Fruit fly (Drosophila melanogaster): Measurements from ENCODE around the gene PGAP5.

The PGAP5 gene

DNA sequence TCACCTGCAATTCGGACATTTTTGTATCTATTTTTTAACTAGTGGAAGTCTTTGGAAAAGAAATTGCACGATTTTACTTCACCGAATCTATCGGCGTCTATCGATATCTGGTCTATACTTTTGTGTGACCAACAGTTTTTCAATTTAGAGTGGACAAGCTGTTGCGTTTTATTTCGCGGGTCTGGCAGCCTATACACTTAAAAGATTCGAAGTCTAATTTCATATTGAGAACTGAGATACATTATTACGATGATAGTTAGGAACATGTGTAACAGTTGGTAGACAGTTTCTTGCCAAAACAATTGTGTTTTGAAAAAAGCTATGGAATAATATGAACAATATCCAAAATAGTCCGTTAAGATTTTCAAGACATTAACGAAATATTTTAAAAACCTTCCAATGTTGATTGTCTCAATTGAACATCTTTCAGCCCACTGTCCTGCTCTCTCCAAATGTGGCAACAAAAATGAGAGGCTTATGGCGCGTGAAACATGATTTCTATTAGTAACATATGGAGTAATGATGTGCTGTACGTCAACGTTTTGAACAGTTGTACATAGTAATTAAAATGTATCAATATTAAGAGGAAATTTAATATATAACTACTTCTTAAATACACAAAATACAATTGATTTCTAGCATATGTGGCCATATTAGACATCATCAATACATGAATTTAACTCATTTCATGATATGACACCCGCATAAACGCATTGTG, 36.2 kb upstream of the PGAP5 start, which contains the start of gene Acbp1 (continued):
- TF ChIP-seq sd (tag; optimal IDR thresholded peaks at IDR 0.05) (peak; percentile 93), ci (GFP tag; IDR thresholded peaks at IDR 0.05) (peak; percentile 95), danr (GFP tag; IDR thresholded peaks at IDR 0.05) (peak; percentile 78), CG1792 (GFP tag; optimal IDR thresholded peaks at IDR 0.05) (peak; percentile 94), dm (GFP tag; optimal IDR thresholded peaks at IDR 0.05) (peak; percentile 91), D19B (GFP tag; optimal IDR thresholded peaks at IDR 0.05) (peak; percentile 82), Adf1 (GFP tag; IDR thresholded peaks at IDR 0.05) (peak; percentile 75), CG9876 (GFP tag; optimal IDR thresholded peaks at IDR 0.05) (peak; percentile 96), hbn (GFP tag; IDR thresholded peaks at IDR 0.05; ENCODE audit: partially characterized antibody) (peak; percentile 62), Ssrp (tag; optimal IDR thresholded peaks at IDR 0.05) (peak; percentile 93), Stat92E (GFP tag; optimal IDR thresholded peaks at IDR 0.05) (peak in 1 of 3 experiments; percentile 97), p53 (GFP tag; optimal IDR thresholded peaks at IDR 0.05) (peak; percentile 93), Optix (GFP tag; IDR thresholded peaks at IDR 0.05) (peak; percentile 68; the same call in 1 of the 3 replicates), CG17612 (GFP tag; IDR thresholded peaks at IDR 0.05) (peak; percentile 80), CG1647 (GFP tag; optimal IDR thresholded peaks at IDR 0.05) (peak; percentile 94), so (GFP tag; IDR thresholded peaks at IDR 0.05) (peak; percentile 94), abd-A (tag; optimal IDR thresholded peaks at IDR 0.05) (peak; percentile 93), pum (GFP tag; optimal IDR thresholded peaks at IDR 0.05) (peak; percentile 96), Ravus (GFP tag; IDR thresholded peaks at IDR 0.05) (peak; percentile 4; the same call in 1 of the 2 replicates), hkb (optimal IDR thresholded peaks at IDR 0.05) (no peak), hkb (GFP tag; IDR thresholded peaks at IDR 0.05) (peak; percentile 96), eyg (GFP tag; optimal IDR thresholded peaks at IDR 0.05) (peak; percentile 93), CG11247 (GFP tag; IDR thresholded peaks at IDR 0.05) (peak; percentile 89), Hmr (GFP tag; optimal IDR thresholded peaks at IDR 0.05) (peak; percentile 98), fd64A (GFP tag; optimal IDR thresholded peaks at IDR 0.05) (peak; percentile 95), dpn (GFP tag; optimal IDR thresholded peaks at IDR 0.05) (peak; percentile 93 to 96), ab (GFP tag; optimal IDR thresholded peaks at IDR 0.05) (peak; percentile 83), CkIIα-i1 (GFP tag; IDR thresholded peaks at IDR 0.05) (no peak), sens (GFP tag) (peak; percentile 99), CG32767 (GFP tag; IDR thresholded peaks at IDR 0.05) (peak; percentile 93), Hr51 (GFP tag; optimal IDR thresholded peaks at IDR 0.05) (peak; percentile 91 to 99), Hsf (GFP tag; optimal IDR thresholded peaks at IDR 0.05) (peak; percentile 95), ash1 (GFP tag; optimal IDR thresholded peaks at IDR 0.05) (peak; percentile 40), gt (GFP tag; IDR thresholded peaks at IDR 0.05) (peak; percentile 68), Doc3 (GFP tag; IDR thresholded peaks at IDR 0.05; ENCODE audit: partially characterized antibody) (peak; percentile 80), ham (GFP tag; IDR thresholded peaks at IDR 0.05) (peak; percentile 50; the same call in 1 of the 2 replicates), ssp (GFP tag; IDR thresholded peaks at IDR 0.05) (peak; percentile 87), CG30403 (GFP tag; optimal IDR thresholded peaks at IDR 0.05) (peak; percentile 97), CG10209 (GFP tag; optimal IDR thresholded peaks at IDR 0.05) (peak; percentile 96), caup (GFP tag; optimal IDR thresholded peaks at IDR 0.05; ENCODE audit: severe bottlenecking) (peak; percentile 95), croc (GFP tag; conservative IDR thresholded peaks at IDR 0.05) (peak; percentile 78), maf-S (GFP tag; optimal IDR thresholded peaks at IDR 0.05) (peak; percentile 95), CG15011 (GFP tag; optimal IDR thresholded peaks at IDR 0.05) (peak; percentile 97), lola (GFP tag; optimal IDR thresholded peaks at IDR 0.05) (peak in 1 of 3 experiments; percentile 99), her (GFP tag; optimal IDR thresholded peaks at IDR 0.05) (peak; percentile 95), CG17361 (GFP tag; IDR thresholded peaks at IDR 0.05) (peak; percentile 96), gem (tag; optimal IDR thresholded peaks at IDR 0.05) (peak; percentile 98), CG12391 (tag; optimal IDR thresholded peaks at IDR 0.05) (peak; percentile 99), CG12071 (GFP tag; optimal IDR thresholded peaks at IDR 0.05) (peak; percentile 97)
